Fruit fly (Drosophila melanogaster) whole organism, prepupa: Measurements from ENCODE around the gene Pez.

ENCODE experiments used
- Blimp-1 ChIP-seq: fragments of 200-800 bp; sonication (Bioruptor generic); optimal IDR thresholded peaks from 3 replicates; lab custom pipeline; 2017; ENCODE audit warnings: missing biosample characterization, missing genetic modification characterization, mild to moderate bottlenecking, moderate library complexity, missing genetic modification reagents
- CG11294 ChIP-seq: fragments of 200-800 bp; sonication (Bioruptor generic); IDR thresholded peaks from 2 replicates; pipeline ENCODE4 v1.3.6; 2022; ENCODE audit warnings: missing biosample characterization, missing genetic modification characterization
- CG11762 ChIP-seq: fragments of 200-800 bp; sonication (Bioruptor generic); optimal IDR thresholded peaks from 3 replicates; lab custom pipeline; 2016; ENCODE audit warnings: missing biosample characterization, missing genetic modification characterization; ENCODE audit not compliant: insufficient read depth
- CG11902 ChIP-seq: fragments of 200-800 bp; sonication (Bioruptor generic); optimal IDR thresholded peaks from 3 replicates; lab custom pipeline; 2016; ENCODE audit warnings: missing biosample characterization, missing genetic modification characterization
- CG3032 ChIP-seq: fragments of 200-800 bp; optimal IDR thresholded peaks from 2 replicates; lab custom pipeline; 2019; ENCODE audit warnings: missing biosample characterization, mild to moderate bottlenecking, missing genetic modification characterization, moderate library complexity
- CG31627 ChIP-seq: fragments of 200-800 bp; sonication (Bioruptor generic); optimal IDR thresholded peaks from 3 replicates; lab custom pipeline; 2016; ENCODE audit warnings: missing biosample characterization, missing genetic modification characterization
- CG32006 ChIP-seq: fragments of 200-800 bp; sonication (Bioruptor generic); optimal IDR thresholded peaks from 3 replicates; lab custom pipeline; 2017; ENCODE audit warnings: missing biosample characterization, mild to moderate bottlenecking, missing genetic modification characterization
- CG6276 ChIP-seq: fragments of 200-800 bp; sonication (Bioruptor generic); optimal IDR thresholded peaks from 2 replicates; lab custom pipeline; 2017; ENCODE audit warnings: missing biosample characterization, mild to moderate bottlenecking, missing genetic modification characterization
- CG6792 ChIP-seq: fragments of 200-800 bp; sonication (Bioruptor generic); optimal IDR thresholded peaks from 3 replicates; lab custom pipeline; 2016; ENCODE audit warnings: missing biosample characterization, missing genetic modification characterization
- CG6854 ChIP-seq: fragments of 200-800 bp; sonication (Bioruptor generic); optimal IDR thresholded peaks from 2 replicates; lab custom pipeline; 2017; ENCODE audit warnings: missing biosample characterization, mild to moderate bottlenecking, missing genetic modification characterization
- CG8119 ChIP-seq: fragments of 200-800 bp; sonication (Bioruptor generic); IDR thresholded peaks from 3 replicates; pipeline ENCODE4 v1.3.6; 2022; ENCODE audit warnings: missing biosample characterization, missing genetic modification characterization
- CG8319 ChIP-seq: fragments of 200-800 bp; sonication (Bioruptor generic); optimal IDR thresholded peaks from 3 replicates; lab custom pipeline; 2016; ENCODE audit warnings: missing biosample characterization, missing genetic modification characterization
- CG8632 ChIP-seq: fragments of 200-800 bp; sonication (Bioruptor generic); optimal IDR thresholded peaks from 3 replicates; lab custom pipeline; 2016; ENCODE audit warnings: missing biosample characterization, missing genetic modification characterization
- CG9139 ChIP-seq: fragments of 200-800 bp; sonication (Bioruptor generic); optimal IDR thresholded peaks from 3 replicates; lab custom pipeline; 2017; ENCODE audit warnings: missing biosample characterization, mild to moderate bottlenecking, missing genetic modification characterization
- Eip75B ChIP-seq: fragments of 200-800 bp; sonication (Bioruptor generic); optimal IDR thresholded peaks from 3 replicates; lab custom pipeline; 2016; ENCODE audit warnings: missing biosample characterization, missing genetic modification characterization
- Eip78C ChIP-seq: fragments of 200-800 bp; sonication (Bioruptor generic); peaks from one replicate; lab custom pipeline; 2016; ENCODE audit warnings: missing biosample characterization, missing genetic modification characterization
- Eip93F ChIP-seq: fragments of 200-800 bp; sonication (Bioruptor generic); optimal IDR thresholded peaks from 2 replicates; lab custom pipeline; 2016; ENCODE audit warnings: missing biosample characterization, mild to moderate bottlenecking, missing genetic modification characterization
- Ets96B ChIP-seq: fragments of 200-800 bp; optimal IDR thresholded peaks from 2 replicates; lab custom pipeline; 2019; ENCODE audit warnings: missing biosample characterization, mild to moderate bottlenecking, missing genetic modification characterization, moderate library complexity
- Gug ChIP-seq: fragments of 200-800 bp; sonication (Bioruptor generic); IDR thresholded peaks from 2 replicates; pipeline ENCODE4 v1.3.6; 2022; ENCODE audit warnings: missing biosample characterization, missing genetic modification characterization
- Hr4 ChIP-seq: fragments of 200-800 bp; sonication (Bioruptor generic); optimal IDR thresholded peaks from 3 replicates; lab custom pipeline; 2016; ENCODE audit warnings: missing biosample characterization, missing genetic modification characterization
- Lpt ChIP-seq: fragments of 200-800 bp; sonication (Bioruptor generic); optimal IDR thresholded peaks from 3 replicates; lab custom pipeline; 2016; ENCODE audit warnings: missing biosample characterization, missing genetic modification characterization
- Met ChIP-seq: fragments of 200-800 bp; sonication (Bioruptor generic); optimal IDR thresholded peaks from 3 replicates; lab custom pipeline; 2016; ENCODE audit warnings: missing biosample characterization, missing genetic modification characterization
- OdsH ChIP-seq: fragments of 200-800 bp; sonication (Bioruptor generic); optimal IDR thresholded peaks from 3 replicates; lab custom pipeline; 2016; ENCODE audit warnings: missing biosample characterization, missing genetic modification characterization
- Smox ChIP-seq: fragments of 200-800 bp; sonication (Bioruptor generic); optimal IDR thresholded peaks from 3 replicates; lab custom pipeline; 2016; ENCODE audit warnings: missing biosample characterization, missing genetic modification characterization
- Sox14 ChIP-seq: fragments of 200-800 bp; sonication (Bioruptor generic); optimal IDR thresholded peaks from 3 replicates; lab custom pipeline; 2016; ENCODE audit warnings: missing biosample characterization, missing genetic modification characterization
- Sox15 ChIP-seq: fragments of 200-800 bp; sonication (Bioruptor generic); optimal IDR thresholded peaks from 3 replicates; lab custom pipeline; 2016; ENCODE audit warnings: missing biosample characterization, missing genetic modification characterization
- achi ChIP-seq: fragments of 200-800 bp; sonication (Bioruptor generic); optimal IDR thresholded peaks from 3 replicates; lab custom pipeline; 2016; ENCODE audit warnings: missing biosample characterization, missing genetic modification characterization
- acj6 ChIP-seq: fragments of 200-800 bp; sonication (Bioruptor generic); optimal IDR thresholded peaks from 3 replicates; lab custom pipeline; 2016; ENCODE audit warnings: missing biosample characterization, missing genetic modification characterization
- cyc ChIP-seq: fragments of 200-800 bp; sonication (Bioruptor generic); optimal IDR thresholded peaks from 3 replicates; lab custom pipeline; 2016; ENCODE audit warnings: missing biosample characterization, missing genetic modification characterization
- dsx ChIP-seq: fragments of 200-800 bp; optimal IDR thresholded peaks from 3 replicates; lab custom pipeline; 2019; ENCODE audit warnings: missing biosample characterization, mild to moderate bottlenecking, missing genetic modification characterization, moderate library complexity; ENCODE audit not compliant: poor library complexity, severe bottlenecking
- eg ChIP-seq: fragments of 200-800 bp; sonication (Bioruptor generic); IDR thresholded peaks from 3 replicates; pipeline ENCODE4 v1.3.6; 2022; ENCODE audit warnings: missing biosample characterization, missing genetic modification characterization
- fd59A ChIP-seq: fragments of 200-800 bp; sonication (Bioruptor generic); optimal IDR thresholded peaks from 2 replicates; lab custom pipeline; 2017; ENCODE audit warnings: missing biosample characterization, mild to moderate bottlenecking, missing genetic modification characterization, missing genetic modification reagents
- lz ChIP-seq: fragments of 200-800 bp; sonication (Bioruptor generic); optimal IDR thresholded peaks from 3 replicates; lab custom pipeline; 2016; ENCODE audit warnings: missing biosample characterization, missing genetic modification characterization
- net ChIP-seq: fragments of 200-800 bp; sonication (Bioruptor generic); optimal IDR thresholded peaks from 3 replicates; lab custom pipeline; 2016; ENCODE audit warnings: missing biosample characterization, missing genetic modification characterization
- pdm3 ChIP-seq: fragments of 200-800 bp; sonication (Bioruptor generic); optimal IDR thresholded peaks from 3 replicates; lab custom pipeline; 2016; ENCODE audit warnings: missing biosample characterization, missing genetic modification characterization
- salr ChIP-seq, 2 experiments: fragments of 200-800 bp; sonication (Bioruptor generic); optimal IDR thresholded peaks; 3 replicates each; lab custom pipeline; 2016 to 2018; ENCODE audit warnings: missing biosample characterization in 2 of 2, missing genetic modification characterization in 2 of 2, mild to moderate bottlenecking in 1 of 2
- spab ChIP-seq: fragments of 200-800 bp; sonication (Bioruptor generic); optimal IDR thresholded peaks from 2 replicates; lab custom pipeline; 2017; ENCODE audit warnings: missing biosample characterization, mild to moderate bottlenecking, missing genetic modification characterization, missing genetic modification reagents
- topi ChIP-seq: fragments of 200-800 bp; sonication (Bioruptor generic); optimal IDR thresholded peaks from 3 replicates; lab custom pipeline; 2016; ENCODE audit warnings: missing biosample characterization, missing genetic modification characterization

The Pez gene

DNA sequence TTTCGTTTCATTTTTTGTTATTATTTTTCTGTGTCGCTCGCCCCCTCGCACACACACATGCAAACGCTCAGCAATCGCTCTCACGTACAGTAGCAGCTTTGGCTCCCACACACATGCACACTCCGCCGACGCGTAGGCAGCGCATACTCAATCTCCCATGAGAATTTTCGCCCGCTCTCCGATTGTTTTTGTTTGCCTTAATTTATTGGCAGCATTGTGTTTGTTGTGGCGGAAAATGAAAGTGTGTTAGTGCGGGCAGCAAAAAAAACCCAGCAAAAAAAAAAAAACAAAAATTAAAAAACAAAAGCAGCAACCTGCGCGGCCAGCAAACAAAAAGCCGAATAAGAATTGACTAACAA is 14.1 kb downstream of the Pez start (continued):
- no peak for TF ChIP-seq Smox (GFP tag; lab: Kevin White, UChicago)
- TF ChIP-seq spab, result no peak
- TF ChIP-seq CG9139 (GFP tag; lab: Kevin White, UChicago), result no peak
- TF ChIP-seq CG31627, result no peak
- peak; percentile 15 for TF ChIP-seq Eip93F (GFP tag; lab: Kevin White, UChicago)
- peak; percentile 62 for TF ChIP-seq CG6854 (GFP tag; lab: Kevin White, UChicago)
- TF ChIP-seq CG32006, result peak; percentile 71
- peak; percentile 82 for TF ChIP-seq Ets96B (tag; lab: Kevin White, UChicago)
- no peak for TF ChIP-seq topi (GFP tag; lab: Kevin White, UChicago)
- TF ChIP-seq CG6792 (GFP tag; lab: Kevin White, UChicago), result no peak
- no peak for TF ChIP-seq Sox15 (GFP tag; lab: Kevin White, UChicago)
- no peak for TF ChIP-seq dsx (GFP tag; lab: Kevin White, UChicago)
- no peak for TF ChIP-seq net (GFP tag; lab: Kevin White, UChicago)
- TF ChIP-seq CG11902 (GFP tag; lab: Kevin White, UChicago), result no peak
- TF ChIP-seq CG3032 (tag; lab: Kevin White, UChicago), result peak; percentile 72
- no peak for TF ChIP-seq CG8632
- TF ChIP-seq eg (GFP tag; lab: Robert Waterston, UW), result peak; percentile 98
- TF ChIP-seq achi, result no peak
- TF ChIP-seq lz (GFP tag; lab: Kevin White, UChicago), result no peak
- peak; percentile 35 for TF ChIP-seq Hr4 (GFP tag; lab: Kevin White, UChicago)
- TF ChIP-seq OdsH (GFP tag; lab: Kevin White, UChicago), result no peak
- TF ChIP-seq CG8119 (GFP tag; lab: Robert Waterston, UW), result peak; percentile 85
- no peak for TF ChIP-seq Met (GFP tag; lab: Kevin White, UChicago)
- peak in 1 of 2 experiments; percentile 43 for TF ChIP-seq salr (GFP tag; optimal IDR thresholded peaks at IDR 0.05; lab: Kevin White, UChicago)
- peak; percentile 22 for TF ChIP-seq fd59A
- peak; percentile 22 for TF ChIP-seq CG11762
- no peak for TF ChIP-seq Eip78C
- no peak for TF ChIP-seq pdm3
- peak; percentile 96 for TF ChIP-seq CG6276 (GFP tag; lab: Kevin White, UChicago)
- TF ChIP-seq Lpt, result peak; percentile 72
- peak; percentile 79 for TF ChIP-seq Gug (GFP tag; lab: Robert Waterston, UW)
- TF ChIP-seq CG11294 (GFP tag; lab: Robert Waterston, UW), result peak; percentile 65; the same call in 1 of the 2 replicates
- no peak for TF ChIP-seq CG8319 (GFP tag; lab: Kevin White, UChicago)
- TF ChIP-seq, all 60 proteins: peak for 26

DNA sequence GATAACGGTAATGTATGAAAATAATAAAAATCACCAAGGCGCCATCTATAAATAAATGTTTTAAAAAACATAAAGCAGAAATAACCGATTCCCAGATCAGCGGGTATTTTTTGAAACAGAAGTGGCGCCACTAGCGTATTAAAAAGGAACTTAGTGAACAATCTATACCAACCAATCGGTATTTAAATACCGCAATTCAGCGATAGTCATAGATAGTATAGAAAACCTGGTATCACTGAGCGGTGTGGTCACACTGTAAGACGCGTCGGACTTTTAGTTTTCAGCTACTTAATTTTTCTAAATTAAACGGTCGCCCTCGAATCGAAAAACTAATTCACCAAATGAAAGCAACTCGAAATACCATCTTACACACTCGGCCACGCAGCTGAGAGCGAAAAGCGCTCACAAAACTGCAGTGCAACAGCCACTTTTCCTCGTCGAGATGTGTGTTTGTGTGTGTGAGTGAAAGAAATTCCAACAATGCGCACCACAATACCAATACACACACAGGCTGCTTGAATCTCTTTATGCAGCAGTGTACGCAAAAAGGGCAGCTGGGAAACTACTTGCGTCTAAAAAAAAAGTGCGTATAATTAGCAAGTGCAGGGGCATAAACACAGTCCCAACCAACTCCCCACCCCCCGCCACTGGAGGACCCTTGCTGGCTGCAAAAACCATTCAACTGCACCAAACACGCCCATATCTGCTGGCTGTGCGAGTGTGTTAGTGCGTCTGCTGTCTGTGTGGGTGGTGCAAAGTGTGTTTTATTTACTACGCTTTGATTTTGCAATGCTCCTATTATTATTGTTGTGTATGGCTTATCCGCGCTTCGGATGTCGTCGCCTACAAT is 14.7 kb downstream of the Pez start, which contains the start of gene PDZ-GEF:
TSS of gene PDZ-GEF (plus strand) at position 232 of the 850 bp plus-strand sequence.
- TF ChIP-seq CG31627 (peak; percentile 40), CG8632 (no peak), eg (GFP tag; lab: Robert Waterston, UW) (no peak), lz (GFP tag; lab: Kevin White, UChicago) (peak; percentile 30), OdsH (GFP tag; lab: Kevin White, UChicago) (peak; percentile 10), spab (no peak), Sox14 (GFP tag; lab: Kevin White, UChicago) (peak; percentile 27), CG8319 (GFP tag; lab: Kevin White, UChicago) (no peak), Blimp-1 (GFP tag; lab: Kevin White, UChicago) (no peak), Eip75B (peak; percentile 30), cyc (GFP tag; lab: Kevin White, UChicago) (peak; percentile 45), dsx (GFP tag; lab: Kevin White, UChicago) (no peak), acj6 (GFP tag; lab: Kevin White, UChicago) (peak; percentile 5), Eip78C (peak; percentile 55), Met (GFP tag; lab: Kevin White, UChicago) (peak; percentile 38), CG8119 (GFP tag; lab: Robert Waterston, UW) (no peak), pdm3 (no peak), salr (GFP tag; optimal IDR thresholded peaks at IDR 0.05; lab: Kevin White, UChicago) (no peak)
